Fruit fly (Drosophila melanogaster) whole organism, embryonic: Measurements from ENCODE around the gene CG43886.

Experiments
- ATbp ChIP-seq: fragments of 200-800 bp; sonication (Bioruptor generic); optimal IDR thresholded peaks from 2 replicates; lab custom pipeline; 2017; ENCODE audit warnings: missing biosample characterization, mild to moderate bottlenecking, missing genetic modification characterization, missing genetic modification reagents
- Aef1 ChIP-seq: fragments of 200-800 bp; sonication (Bioruptor generic); IDR thresholded peaks from 3 replicates; pipeline ENCODE4 v1.3.6; 2022; ENCODE audit warnings: missing biosample characterization, missing genetic modification characterization
- Asciz ChIP-seq: fragments of 200-800 bp; sonication (Bioruptor generic); optimal IDR thresholded peaks from 2 replicates; lab custom pipeline; 2017; ENCODE audit warnings: missing biosample characterization, mild to moderate bottlenecking, missing genetic modification characterization, missing genetic modification reagents
- BEAF-32 ChIP-seq: fragments of 200-800 bp; sonication (Bioruptor generic); optimal IDR thresholded peaks from 3 replicates; lab custom pipeline; 2017; ENCODE audit warnings: missing biosample characterization, missing genetic modification characterization, mild to moderate bottlenecking, moderate library complexity, missing genetic modification reagents
- CG10959 ChIP-seq: fragments of 200-800 bp; sonication (Bioruptor generic); IDR thresholded peaks from 2 replicates; pipeline ENCODE4 v1.3.6; 2022; ENCODE audit warnings: missing biosample characterization, missing genetic modification characterization
- CG11085 ChIP-seq: fragments of 200-800 bp; sonication (Bioruptor generic); IDR thresholded peaks from 2 replicates; pipeline ENCODE4 v1.3.6; 2022; ENCODE audit warnings: missing biosample characterization, missing genetic modification characterization
- CG11456 ChIP-seq: fragments of 200-800 bp; sonication (Bioruptor generic); IDR thresholded peaks from 3 replicates; pipeline ENCODE4 v1.3.6; 2022; ENCODE audit warnings: missing biosample characterization, missing genetic modification characterization
- CG12155 ChIP-seq: fragments of 200-800 bp; sonication (Bioruptor generic); optimal IDR thresholded peaks from 3 replicates; lab custom pipeline; 2016; ENCODE audit warnings: missing biosample characterization, missing genetic modification characterization
- CG12299 ChIP-seq: fragments of 200-800 bp; sonication (Bioruptor generic); optimal IDR thresholded peaks from 2 replicates; lab custom pipeline; 2018; ENCODE audit warnings: missing biosample characterization, mild to moderate bottlenecking, missing genetic modification characterization
- CG1233 ChIP-seq: fragments of 200-800 bp; sonication (Bioruptor generic); optimal IDR thresholded peaks from 4 replicates; lab custom pipeline; 2018; ENCODE audit warnings: missing biosample characterization, mild to moderate bottlenecking, missing genetic modification characterization
- CG13123 ChIP-seq: fragments of 200-800 bp; sonication (Bioruptor generic); optimal IDR thresholded peaks from 2 replicates; lab custom pipeline; 2016; ENCODE audit warnings: missing biosample characterization, missing genetic modification characterization
- CG13287 ChIP-seq: fragments of 200-800 bp; sonication (Bioruptor generic); IDR thresholded peaks from 2 replicates; pipeline ENCODE4 v1.3.6; 2022; ENCODE audit warnings: missing biosample characterization, missing genetic modification characterization; ENCODE audit not compliant: partially characterized antibody
- CG13296 ChIP-seq: fragments of 200-800 bp; sonication (Bioruptor generic); optimal IDR thresholded peaks from 3 replicates; lab custom pipeline; 2018; ENCODE audit warnings: missing biosample characterization, mild to moderate bottlenecking, missing genetic modification characterization
- CG13775 ChIP-seq: fragments of 200-800 bp; sonication (Bioruptor generic); optimal IDR thresholded peaks from 3 replicates; lab custom pipeline; 2017; ENCODE audit warnings: missing biosample characterization, mild to moderate bottlenecking, missing genetic modification characterization
- CG13894 ChIP-seq: fragments of 200-800 bp; sonication (Bioruptor generic); optimal IDR thresholded peaks from 3 replicates; lab custom pipeline; 2018; ENCODE audit warnings: missing biosample characterization, mild to moderate bottlenecking, missing genetic modification characterization, moderate library complexity
- CG14667 ChIP-seq: fragments of 200-800 bp; sonication (Bioruptor generic); IDR thresholded peaks from 2 replicates; pipeline ENCODE4 v1.3.6; 2022; ENCODE audit warnings: missing biosample characterization, missing genetic modification characterization
- CG15073 ChIP-seq: fragments of 200-800 bp; sonication (Bioruptor generic); optimal IDR thresholded peaks from 2 replicates; lab custom pipeline; 2016; ENCODE audit warnings: missing biosample characterization, missing genetic modification characterization
- CG1647 ChIP-seq: fragments of 200-800 bp; sonication (Bioruptor generic); optimal IDR thresholded peaks from 3 replicates; lab custom pipeline; 2016; ENCODE audit warnings: missing biosample characterization, missing genetic modification characterization
- CG1792 ChIP-seq: fragments of 200-800 bp; sonication (Bioruptor generic); optimal IDR thresholded peaks from 2 replicates; lab custom pipeline; 2016; ENCODE audit warnings: missing biosample characterization, missing genetic modification characterization
- CG18599 ChIP-seq: fragments of 200-800 bp; sonication (Bioruptor generic); optimal IDR thresholded peaks from 3 replicates; lab custom pipeline; 2017; ENCODE audit warnings: missing biosample characterization, missing genetic modification characterization, mild to moderate bottlenecking, moderate library complexity, missing genetic modification reagents
- CG2875 ChIP-seq: fragments of 200-800 bp; sonication (Bioruptor generic); optimal IDR thresholded peaks from 2 replicates; lab custom pipeline; 2017; ENCODE audit warnings: missing biosample characterization, mild to moderate bottlenecking, missing genetic modification characterization, missing genetic modification reagents
- CG3163 ChIP-seq: fragments of 200-800 bp; sonication (Bioruptor generic); optimal IDR thresholded peaks from 3 replicates; lab custom pipeline; 2016; ENCODE audit warnings: missing biosample characterization, missing genetic modification characterization
- CG34224 ChIP-seq: fragments of 200-800 bp; sonication (Bioruptor generic); IDR thresholded peaks from 3 replicates; pipeline ENCODE4 v1.3.6; 2022; ENCODE audit warnings: missing biosample characterization, missing genetic modification characterization; ENCODE audit not compliant: partially characterized antibody
- CG34376 ChIP-seq: fragments of 200-800 bp; sonication (Bioruptor generic); optimal IDR thresholded peaks from 2 replicates; lab custom pipeline; 2018; ENCODE audit warnings: missing biosample characterization, mild to moderate bottlenecking, missing genetic modification characterization
- CG6689 ChIP-seq: fragments of 200-800 bp; sonication (Bioruptor generic); IDR thresholded peaks from 2 replicates; pipeline ENCODE4 v1.3.6; 2022; ENCODE audit warnings: missing biosample characterization, missing genetic modification characterization
- CG6813 ChIP-seq: fragments of 200-800 bp; sonication (Bioruptor generic); optimal IDR thresholded peaks from 2 replicates; lab custom pipeline; 2017; ENCODE audit warnings: missing biosample characterization, missing genetic modification characterization, mild to moderate bottlenecking, moderate library complexity, missing genetic modification reagents
- D19B ChIP-seq: fragments of 200-800 bp; sonication (Bioruptor generic); optimal IDR thresholded peaks from 2 replicates; lab custom pipeline; 2017; ENCODE audit warnings: missing biosample characterization, mild to moderate bottlenecking, missing genetic modification characterization
- Dref ChIP-seq: fragments of 200-800 bp; sonication (Bioruptor generic); IDR thresholded peaks from 2 replicates; pipeline ENCODE4 v1.3.6; 2022; ENCODE audit warnings: missing biosample characterization, missing genetic modification characterization
- Drgx ChIP-seq: fragments of 200-800 bp; sonication (Bioruptor generic); IDR thresholded peaks from 2 replicates; pipeline ENCODE4 v1.3.6; 2022; ENCODE audit warnings: missing biosample characterization, missing genetic modification characterization
- Elba2 ChIP-seq: fragments of 200-800 bp; sonication (Bioruptor generic); optimal IDR thresholded peaks from 3 replicates; lab custom pipeline; 2016; ENCODE audit warnings: missing biosample characterization, missing genetic modification characterization
- H15 ChIP-seq: fragments of 200-800 bp; sonication (Bioruptor generic); IDR thresholded peaks from 3 replicates; pipeline ENCODE4 v1.3.6; 2022; ENCODE audit warnings: missing biosample characterization, missing genetic modification characterization
- NK7.1 ChIP-seq: fragments of 200-800 bp; sonication (Bioruptor generic); optimal IDR thresholded peaks from 3 replicates; lab custom pipeline; 2016; ENCODE audit warnings: missing biosample characterization, missing genetic modification characterization
- Opbp ChIP-seq: fragments of 200-800 bp; sonication (Bioruptor generic); IDR thresholded peaks from 3 replicates; pipeline ENCODE4 v1.3.6; 2022; ENCODE audit warnings: missing biosample characterization, missing genetic modification characterization; ENCODE audit not compliant: partially characterized antibody
- Sox100B ChIP-seq: fragments of 200-800 bp; sonication (Bioruptor generic); optimal IDR thresholded peaks from 3 replicates; lab custom pipeline; 2018; ENCODE audit warnings: missing biosample characterization, mild to moderate bottlenecking, missing genetic modification characterization
- en ChIP-seq: fragments of 200-800 bp; sonication (Bioruptor generic); optimal IDR thresholded peaks from 2 replicates; lab custom pipeline; 2016; ENCODE audit warnings: missing biosample characterization, missing genetic modification characterization
- esg ChIP-seq: fragments of 200-800 bp; sonication (Bioruptor generic); conservative IDR thresholded peaks from 2 replicates; pipeline ENCODE4 v1.3.6; 2022; ENCODE audit warnings: missing biosample characterization, missing genetic modification characterization
- gfzf ChIP-seq: fragments of 200-800 bp; sonication (Bioruptor generic); optimal IDR thresholded peaks from 2 replicates; lab custom pipeline; 2016; ENCODE audit warnings: missing biosample characterization, mild to moderate bottlenecking, missing genetic modification characterization, moderate library complexity
- gsb-n ChIP-seq: fragments of 200-800 bp; sonication (Bioruptor generic); optimal IDR thresholded peaks from 3 replicates; lab custom pipeline; 2018; ENCODE audit warnings: missing biosample characterization, mild to moderate bottlenecking, missing genetic modification characterization
- ham ChIP-seq: fragments of 200-800 bp; sonication (Bioruptor generic); IDR thresholded peaks from 2 replicates; pipeline ENCODE4 v1.3.6; 2022; ENCODE audit warnings: missing biosample characterization, missing genetic modification characterization
- hb ChIP-seq: fragments of 200-800 bp; sonication (Bioruptor generic); IDR thresholded peaks from 3 replicates; pipeline ENCODE4 v1.3.6; 2022; ENCODE audit warnings: missing biosample characterization, missing genetic modification characterization; ENCODE audit not compliant: partially characterized antibody
- her ChIP-seq: fragments of 200-800 bp; sonication (Bioruptor generic); optimal IDR thresholded peaks from 2 replicates; lab custom pipeline; 2016; ENCODE audit warnings: missing biosample characterization, missing genetic modification characterization
- pan ChIP-seq, 4 experiments: fragments of >200 bp in 3 of 4; fragments of 200-800 bp in 1 of 4; sonication (Bioruptor generic) in 1 of 4; optimal IDR thresholded peaks in 3 of 4; IDR thresholded peaks in 1 of 4; 2 replicates each; pipeline versions ENCODE4 v1.3.6 to Lab custom; 2017 to 2022; ENCODE audit warnings: missing biosample characterization in 2 of 4, missing genetic modification characterization in 2 of 4, mixed read lengths in 1 of 4
- repo ChIP-seq: fragments of 200-800 bp; sonication (Bioruptor generic); optimal IDR thresholded peaks from 2 replicates; lab custom pipeline; 2016; ENCODE audit warnings: missing biosample characterization, missing genetic modification characterization
- sc ChIP-seq, 3 experiments: fragments of >200 bp in 2 of 3; fragments of 200-800 bp in 1 of 3; sonication (Bioruptor generic) in 1 of 3; optimal IDR thresholded peaks; 2 replicates in 2 of 3; 3 replicates in 1 of 3; lab custom pipeline; 2017; ENCODE audit warnings: mild to moderate bottlenecking in 1 of 3, missing biosample characterization in 1 of 3, missing genetic modification characterization in 1 of 3, missing genetic modification reagents in 1 of 3
- scrt ChIP-seq: fragments of 200-800 bp; sonication (Bioruptor generic); optimal IDR thresholded peaks from 2 replicates; lab custom pipeline; 2018; ENCODE audit warnings: missing biosample characterization, mild to moderate bottlenecking, missing genetic modification characterization, moderate library complexity
- shn ChIP-seq: fragments of 200-800 bp; sonication (Bioruptor generic); optimal IDR thresholded peaks from 3 replicates; lab custom pipeline; 2016; ENCODE audit warnings: missing biosample characterization, missing genetic modification characterization
- so ChIP-seq: fragments of 200-800 bp; sonication (Bioruptor generic); IDR thresholded peaks from 3 replicates; pipeline ENCODE4 v1.3.6; 2022; ENCODE audit warnings: missing biosample characterization, missing genetic modification characterization
- toy ChIP-seq: fragments of 200-800 bp; sonication (Bioruptor generic); IDR thresholded peaks from 2 replicates; pipeline ENCODE4 v1.3.6; 2022; ENCODE audit warnings: missing biosample characterization, missing genetic modification characterization

CG43886 gene

dm6 chr3L:8127712-8128210, 31.8 kb downstream of the CG43886 start, which contains the start of the genes Cds and Uba2 (continued):
- TF ChIP-seq sc (optimal IDR thresholded peaks at IDR 0.05; lab: Kevin White, UChicago) (no peak), sc (GFP tag; optimal IDR thresholded peaks at IDR 0.05; lab: Kevin White, UChicago) (peak; percentile 85), esg (GFP tag; lab: Robert Waterston, UW) (peak; percentile 85), CG6813 (GFP tag; lab: Kevin White, UChicago) (peak; percentile 88), CG1792 (GFP tag; lab: Kevin White, UChicago) (peak; percentile 60), CG2875 (GFP tag; lab: Kevin White, UChicago) (peak; percentile 80), CG15073 (GFP tag; lab: Kevin White, UChicago) (peak; percentile 45), CG34376 (peak; percentile 93), Dref (GFP tag; lab: Robert Waterston, UW) (peak; percentile 43; the same call in 1 of the 2 replicates), BEAF-32 (GFP tag; lab: Kevin White, UChicago) (peak; percentile 53), Asciz (peak; percentile 85), NK7.1 (GFP tag; lab: Kevin White, UChicago) (peak; percentile 10), CG13775 (GFP tag; lab: Kevin White, UChicago) (peak; percentile 95), gfzf (GFP tag; lab: Kevin White, UChicago) (peak; percentile 71), ham (peak; percentile 77), toy (no peak; the same call in none of the 2 replicates), shn (GFP tag; lab: Kevin White, UChicago) (peak; percentile 75), CG11085 (GFP tag; lab: Robert Waterston, UW) (peak; percentile 87), Sox100B (GFP tag; lab: Kevin White, UChicago) (peak; percentile 90), CG10959 (peak; percentile 77), Aef1 (GFP tag; lab: Robert Waterston, UW) (peak; percentile 88), CG6689 (GFP tag; lab: Robert Waterston, UW) (peak; percentile 90), pan (optimal IDR thresholded peaks at IDR 0.05; lab: Kevin White, UChicago) (no peak), pan (GFP tag; optimal IDR thresholded peaks at IDR 0.05 in 1 of 2, IDR thresholded peaks at IDR 0.05 in 1 of 2) (peak in 1 of 2 experiments; percentile 91), her (GFP tag; lab: Kevin White, UChicago) (peak; percentile 63), hb (no peak), CG11456 (GFP tag; lab: Robert Waterston, UW) (peak; percentile 91), repo (GFP tag; lab: Kevin White, UChicago) (peak; percentile 64), scrt (GFP tag; lab: Kevin White, UChicago) (peak; percentile 82), so (peak; percentile 79; the same call in 2 of the 3 replicates), CG14667 (GFP tag; lab: Robert Waterston, UW) (peak; percentile 82), CG13123 (GFP tag; lab: Kevin White, UChicago) (peak; percentile 91), CG18599 (peak; percentile 96), CG3163 (peak; percentile 33), D19B (peak; percentile 85), H15 (GFP tag; lab: Robert Waterston, UW) (peak; percentile 78; the same call in 2 of the 3 replicates), Drgx (GFP tag; lab: Robert Waterston, UW) (peak; percentile 84), Elba2 (GFP tag; lab: Kevin White, UChicago) (peak; percentile 85), CG1233 (GFP tag; lab: Kevin White, UChicago) (peak; percentile 86), CG13296 (GFP tag; lab: Kevin White, UChicago) (peak; percentile 93), CG12155 (GFP tag; lab: Kevin White, UChicago) (peak; percentile 94), CG13894 (tag; lab: Kevin White, UChicago) (peak; percentile 95), Opbp (peak; percentile 50; the same call in 1 of the 3 replicates), CG1647 (GFP tag; lab: Kevin White, UChicago) (peak; percentile 54), en (no peak), CG12299 (tag; lab: Kevin White, UChicago) (peak; percentile 87), CG13287 (GFP tag; lab: Robert Waterston, UW) (peak; percentile 60), CG34224 (no peak), gsb-n (tag; lab: Kevin White, UChicago) (no peak), ATbp (GFP tag; lab: Kevin White, UChicago) (peak; percentile 85)
